Fruit fly (Drosophila melanogaster): ENCODE measurements around the gene GATAd.

Gene GATAd

dm6 chr2L:10334854-10335277 is 1.3 kb downstream of the GATAd start (continued):
- 0 out of 2 replicates have a peak, but pooled peaks have one; percentile 24 for TF ChIP-seq Taf1 (GFP tag; IDR thresholded peaks at IDR 0.05)
- peak; percentile 87 for TF ChIP-seq B-H2 (GFP tag; optimal IDR thresholded peaks at IDR 0.05)
- TF ChIP-seq CG6175 (GFP tag; IDR thresholded peaks at IDR 0.05): no peak
- TF ChIP-seq repo (GFP tag; optimal IDR thresholded peaks at IDR 0.05): peak; percentile 23
- TF ChIP-seq pnt (GFP tag; optimal IDR thresholded peaks at IDR 0.05): peak; percentile 27
- TF ChIP-seq CG31441 (GFP tag; IDR thresholded peaks at IDR 0.05): peak; percentile 49
- TF ChIP-seq CG1529 (GFP tag; optimal IDR thresholded peaks at IDR 0.05): peak; percentile 62
- TF ChIP-seq CG8924 (tag; optimal IDR thresholded peaks at IDR 0.05): peak; percentile 82
- peak; percentile 36 for TF ChIP-seq CG4424 (GFP tag; optimal IDR thresholded peaks at IDR 0.05)
- TF ChIP-seq nerfin-1 (tag; optimal IDR thresholded peaks at IDR 0.05): peak; percentile 66
- peak in 1 of 2 experiments; percentile 40 for TF ChIP-seq Hr51 (GFP tag; optimal IDR thresholded peaks at IDR 0.05)
- peak; percentile 17 for TF ChIP-seq Sry-β (GFP tag; optimal IDR thresholded peaks at IDR 0.05)
- TF ChIP-seq schlank (tag; optimal IDR thresholded peaks at IDR 0.05): peak; percentile 69
- peak; percentile 86; the same call in 2 of the 3 replicates for TF ChIP-seq CG2199 (GFP tag; IDR thresholded peaks at IDR 0.05)
- peak; percentile 93 for TF ChIP-seq Med (GFP tag)
- no peak for TF ChIP-seq cas (GFP tag; IDR thresholded peaks at IDR 0.05)
- TF ChIP-seq B-H1 (GFP tag; IDR thresholded peaks at IDR 0.05): no peak
- TF ChIP-seq CG8765 (GFP tag; IDR thresholded peaks at IDR 0.05): no peak
- no peak for TF ChIP-seq sisA (GFP tag; IDR thresholded peaks at IDR 0.05)
- no peak for TF ChIP-seq CG18764 (GFP tag; optimal IDR thresholded peaks at IDR 0.05)
- TF ChIP-seq Dip3 (GFP tag; optimal IDR thresholded peaks at IDR 0.05): no peak
- no peak for TF ChIP-seq Neu2 (GFP tag; optimal IDR thresholded peaks at IDR 0.05; ENCODE audit: borderline replicate concordance)
- TF ChIP-seq CG5953 (GFP tag; IDR thresholded peaks at IDR 0.05): 0 out of 2 replicates have a peak, but pooled peaks have one; percentile 19
- TF ChIP-seq CG6765 (GFP tag; optimal IDR thresholded peaks at IDR 0.05): peak; percentile 77
- TF ChIP-seq Dfd (GFP tag; optimal IDR thresholded peaks at IDR 0.05): no peak
- no peak for TF ChIP-seq CG8478 (optimal IDR thresholded peaks at IDR 0.05)
- no peak for TF ChIP-seq crp (GFP tag; optimal IDR thresholded peaks at IDR 0.05)
- peak; percentile 32; the same call in 1 of the 2 replicates for TF ChIP-seq HLH3B (GFP tag; IDR thresholded peaks at IDR 0.05)
- TF ChIP-seq CG1792 (GFP tag; optimal IDR thresholded peaks at IDR 0.05): peak; percentile 24
- TF ChIP-seq CG32767 (GFP tag; IDR thresholded peaks at IDR 0.05): peak; percentile 59; the same call in 1 of the 2 replicates
- peak; percentile 9 for TF ChIP-seq ind (GFP tag; optimal IDR thresholded peaks at IDR 0.05)
- TF ChIP-seq p53 (GFP tag; optimal IDR thresholded peaks at IDR 0.05): no peak
- peak; percentile 62 for TF ChIP-seq BEAF-32 (GFP tag; optimal IDR thresholded peaks at IDR 0.05)
- no peak for TF ChIP-seq Ets65A (GFP tag)
- TF ChIP-seq cwo (GFP tag; optimal IDR thresholded peaks at IDR 0.05): peak; percentile 61
- TF ChIP-seq CrebB (tag; optimal IDR thresholded peaks at IDR 0.05): peak; percentile 89
- TF ChIP-seq salm (tag; optimal IDR thresholded peaks at IDR 0.05): peak; percentile 73
- peak; percentile 50 for TF ChIP-seq CG6683 (GFP tag; optimal IDR thresholded peaks at IDR 0.05)
- peak; percentile 34 for TF ChIP-seq NK7.1 (GFP tag; optimal IDR thresholded peaks at IDR 0.05)
- TF ChIP-seq Deaf1 (tag; optimal IDR thresholded peaks at IDR 0.05): peak; percentile 40
- TF ChIP-seq CG10147 (GFP tag; optimal IDR thresholded peaks at IDR 0.05): peak; percentile 64
- TF ChIP-seq CTCF (GFP tag; optimal IDR thresholded peaks at IDR 0.05): peak; percentile 26
- TF ChIP-seq CG14014 (GFP tag; IDR thresholded peaks at IDR 0.05): peak; percentile 56; the same call in 1 of the 2 replicates
- no peak for TF ChIP-seq Bdp1 (GFP tag; optimal IDR thresholded peaks at IDR 0.05)
- TF ChIP-seq abd-A (tag; optimal IDR thresholded peaks at IDR 0.05): peak; percentile 99
- TF ChIP-seq CG2120 (GFP tag; optimal IDR thresholded peaks at IDR 0.05): peak; percentile 69
- peak; percentile 69 for TF ChIP-seq Scr (GFP tag; IDR thresholded peaks at IDR 0.05; ENCODE audit: partially characterized antibody)
- TF ChIP-seq ranshi (GFP tag; IDR thresholded peaks at IDR 0.05): peak; percentile 46; the same call in 1 of the 2 replicates
- TF ChIP-seq az2 (GFP tag; optimal IDR thresholded peaks at IDR 0.05): no peak
- peak; percentile 50 for TF ChIP-seq scrt (GFP tag; optimal IDR thresholded peaks at IDR 0.05)
- TF ChIP-seq CG7928 (GFP tag; optimal IDR thresholded peaks at IDR 0.05): no peak
- TF ChIP-seq H2.0 (GFP tag; IDR thresholded peaks at IDR 0.05): no peak

All from whole organism, embryonic.